Worm (Caenorhabditis elegans): ENCODE results near the gene rpl-36.

ce11 chrIII:7158709-7159108 lies 21.3 kb upstream of the rpl-36 start, which contains the start of gene nuo-4:
- TF ChIP-seq nhr-6 (tag; optimal IDR thresholded peaks at IDR 0.05) (no peak), nhr-12 (tag; optimal IDR thresholded peaks at IDR 0.05) (no peak), ceh-82 (tag; optimal IDR thresholded peaks at IDR 0.05) (no peak), zag-1 (tag; optimal IDR thresholded peaks at IDR 0.05) (no peak), fos-1 (tag; optimal IDR thresholded peaks at IDR 0.05) (no peak)
